Fruit fly (Drosophila melanogaster) whole organism, embryonic: ENCODE results near the gene wg.

ENCODE experiments used
- Aef1 ChIP-seq: fragments of 200-800 bp; sonication (Bioruptor generic); IDR thresholded peaks from 3 replicates; pipeline ENCODE4 v1.3.6; 2022; ENCODE audit warnings: missing biosample characterization, missing genetic modification characterization
- BEAF-32 ChIP-seq: fragments of 200-800 bp; sonication (Bioruptor generic); optimal IDR thresholded peaks from 3 replicates; lab custom pipeline; 2017; ENCODE audit warnings: missing biosample characterization, missing genetic modification characterization, mild to moderate bottlenecking, moderate library complexity, missing genetic modification reagents
- BtbVII ChIP-seq: fragments of 200-800 bp; sonication (Bioruptor generic); optimal IDR thresholded peaks from 3 replicates; lab custom pipeline; 2017; ENCODE audit warnings: missing biosample characterization, mild to moderate bottlenecking, missing genetic modification characterization
- CG10462 ChIP-seq: fragments of 200-800 bp; sonication (Bioruptor generic); optimal IDR thresholded peaks from 2 replicates; lab custom pipeline; 2016; ENCODE audit warnings: missing biosample characterization, missing genetic modification characterization
- CG10654 ChIP-seq: fragments of 200-800 bp; sonication (Bioruptor generic); optimal IDR thresholded peaks from 2 replicates; lab custom pipeline; 2016; ENCODE audit warnings: missing biosample characterization, missing genetic modification characterization
- CG11504 ChIP-seq: fragments of 200-800 bp; sonication (Bioruptor generic); optimal IDR thresholded peaks from 3 replicates; lab custom pipeline; 2019; ENCODE audit warnings: missing biosample characterization, mild to moderate bottlenecking, missing genetic modification characterization, moderate library complexity
- CG13894 ChIP-seq: fragments of 200-800 bp; sonication (Bioruptor generic); optimal IDR thresholded peaks from 3 replicates; lab custom pipeline; 2018; ENCODE audit warnings: missing biosample characterization, mild to moderate bottlenecking, missing genetic modification characterization, moderate library complexity
- CG15696 ChIP-seq: fragments of 200-800 bp; sonication (Bioruptor generic); optimal IDR thresholded peaks from 2 replicates; lab custom pipeline; 2019; ENCODE audit warnings: missing biosample characterization, mild to moderate bottlenecking, missing genetic modification characterization, moderate library complexity
- CG2889 ChIP-seq: fragments of 200-800 bp; sonication (Bioruptor generic); IDR thresholded peaks from 3 replicates; pipeline ENCODE4 v1.3.6; 2022; ENCODE audit warnings: missing biosample characterization, missing genetic modification characterization
- CG6791 ChIP-seq: fragments of 200-800 bp; sonication (Bioruptor generic); IDR thresholded peaks from 3 replicates; pipeline ENCODE4 v1.3.6; 2022; ENCODE audit warnings: missing biosample characterization, missing genetic modification characterization; ENCODE audit not compliant: partially characterized antibody
- CG7786 ChIP-seq: fragments of 200-800 bp; sonication (Bioruptor generic); optimal IDR thresholded peaks from 2 replicates; lab custom pipeline; 2016; ENCODE audit warnings: missing biosample characterization, missing genetic modification characterization
- CG7963 ChIP-seq: fragments of 200-800 bp; sonication (Bioruptor generic); IDR thresholded peaks from 3 replicates; pipeline ENCODE4 v1.3.6; 2022; ENCODE audit warnings: missing biosample characterization, missing genetic modification characterization; ENCODE audit not compliant: partially characterized antibody
- CG7987 ChIP-seq: fragments of 200-800 bp; sonication (Bioruptor generic); optimal IDR thresholded peaks from 2 replicates; lab custom pipeline; 2018; ENCODE audit warnings: missing biosample characterization, mild to moderate bottlenecking, missing genetic modification characterization, moderate library complexity
- CG9876 ChIP-seq: fragments of 200-800 bp; sonication (Bioruptor generic); optimal IDR thresholded peaks from 2 replicates; lab custom pipeline; 2016; ENCODE audit warnings: missing biosample characterization, missing genetic modification characterization
- Camta ChIP-seq: fragments of 200-800 bp; sonication (Bioruptor generic); optimal IDR thresholded peaks from 2 replicates; lab custom pipeline; 2016; ENCODE audit warnings: missing biosample characterization, missing genetic modification characterization
- Dek ChIP-seq: fragments of 200-800 bp; sonication (Bioruptor generic); optimal IDR thresholded peaks from 3 replicates; lab custom pipeline; 2019; ENCODE audit warnings: missing biosample characterization, mild to moderate bottlenecking, missing genetic modification characterization, moderate library complexity
- H2.0 ChIP-seq: fragments of 200-800 bp; sonication (Bioruptor generic); IDR thresholded peaks from 2 replicates; pipeline ENCODE4 v1.3.6; 2022; ENCODE audit warnings: missing biosample characterization, missing genetic modification characterization
- HLHmδ ChIP-seq: fragments of 200-800 bp; sonication (Bioruptor generic); optimal IDR thresholded peaks from 2 replicates; lab custom pipeline; 2018; ENCODE audit warnings: missing biosample characterization, mild to moderate bottlenecking, missing genetic modification characterization, moderate library complexity
- Hand ChIP-seq: fragments of 200-800 bp; sonication (Bioruptor generic); optimal IDR thresholded peaks from 2 replicates; lab custom pipeline; 2017; ENCODE audit warnings: mild to moderate bottlenecking, missing biosample characterization, missing genetic modification reagents, missing genetic modification characterization
- Hr78 ChIP-seq, 2 experiments: fragments of 200-800 bp in 1 of 2; fragments of >200 bp in 1 of 2; sonication (Bioruptor generic) in 1 of 2; optimal IDR thresholded peaks; 2 replicates each; lab custom pipeline; 2017 to 2019; ENCODE audit warnings: missing biosample characterization in 2 of 2, missing genetic modification characterization in 2 of 2, mild to moderate bottlenecking in 1 of 2, moderate library complexity in 1 of 2
- Max ChIP-seq: fragments of 200-800 bp; sonication (Bioruptor generic); optimal IDR thresholded peaks from 2 replicates; lab custom pipeline; 2016; ENCODE audit warnings: missing biosample characterization, mild to moderate bottlenecking, missing genetic modification characterization
- NC2β ChIP-seq: fragments of 200-800 bp; sonication (Bioruptor generic); optimal IDR thresholded peaks from 2 replicates; lab custom pipeline; 2016; ENCODE audit warnings: missing biosample characterization, missing genetic modification characterization
- Rx ChIP-seq: fragments of 200-800 bp; sonication (Bioruptor generic); IDR thresholded peaks from 2 replicates; pipeline ENCODE4 v1.3.6; 2022; ENCODE audit warnings: missing biosample characterization, missing genetic modification characterization
- Side ChIP-seq: fragments of 200-800 bp; sonication (Bioruptor generic); optimal IDR thresholded peaks from 2 replicates; lab custom pipeline; 2016; ENCODE audit warnings: missing biosample characterization, missing genetic modification characterization
- Six4 ChIP-seq: fragments of 200-800 bp; sonication (Bioruptor generic); optimal IDR thresholded peaks from 2 replicates; lab custom pipeline; 2016; ENCODE audit warnings: missing biosample characterization, missing genetic modification characterization
- TFAM ChIP-seq: fragments of 200-800 bp; sonication (Bioruptor generic); optimal IDR thresholded peaks from 2 replicates; lab custom pipeline; 2017; ENCODE audit warnings: missing biosample characterization, missing genetic modification characterization, inconsistent platforms
- ap ChIP-seq: fragments of 200-800 bp; sonication (Bioruptor generic); IDR thresholded peaks from 2 replicates; pipeline ENCODE4 v1.3.6; 2022; ENCODE audit warnings: missing biosample characterization, missing genetic modification characterization
- bbx ChIP-seq: fragments of 200-800 bp; sonication (Bioruptor generic); IDR thresholded peaks from 2 replicates; pipeline ENCODE4 v1.3.6; 2022; ENCODE audit warnings: missing biosample characterization, missing genetic modification characterization; ENCODE audit not compliant: partially characterized antibody
- cato ChIP-seq: fragments of 200-800 bp; sonication (Bioruptor generic); optimal IDR thresholded peaks from 2 replicates; lab custom pipeline; 2016; ENCODE audit warnings: missing biosample characterization, missing genetic modification characterization, borderline replicate concordance
- danr ChIP-seq: fragments of 200-800 bp; sonication (Bioruptor generic); IDR thresholded peaks from 2 replicates; pipeline ENCODE4 v1.3.6; 2022; ENCODE audit warnings: missing biosample characterization, missing genetic modification characterization
- eyg ChIP-seq: fragments of 200-800 bp; sonication (Bioruptor generic); optimal IDR thresholded peaks from 3 replicates; lab custom pipeline; 2016; ENCODE audit warnings: missing biosample characterization, missing genetic modification characterization
- gem ChIP-seq: fragments of 200-800 bp; sonication (Bioruptor generic); optimal IDR thresholded peaks from 2 replicates; lab custom pipeline; 2019; ENCODE audit warnings: missing biosample characterization, mild to moderate bottlenecking, missing genetic modification characterization, moderate library complexity
- ind ChIP-seq: fragments of 200-800 bp; sonication (Bioruptor generic); optimal IDR thresholded peaks from 3 replicates; lab custom pipeline; 2016; ENCODE audit warnings: missing biosample characterization, missing genetic modification characterization
- insv ChIP-seq, 2 experiments: fragments of 200-800 bp; sonication (Bioruptor generic); optimal IDR thresholded peaks; 3 replicates each; lab custom pipeline; 2016 to 2018; ENCODE audit warnings: missing biosample characterization in 2 of 2, missing genetic modification characterization in 2 of 2
- inv ChIP-seq: fragments of 200-800 bp; sonication (Bioruptor generic); IDR thresholded peaks from 2 replicates; pipeline ENCODE4 v1.3.6; 2022; ENCODE audit warnings: missing biosample characterization, missing genetic modification characterization; ENCODE audit not compliant: partially characterized antibody
- ken ChIP-seq: fragments of 200-800 bp; sonication (Bioruptor generic); IDR thresholded peaks from 3 replicates; pipeline ENCODE4 v1.3.6; 2022; ENCODE audit warnings: missing biosample characterization, missing genetic modification characterization
- lilli ChIP-seq: fragments of 200-800 bp; sonication (Bioruptor generic); optimal IDR thresholded peaks from 3 replicates; lab custom pipeline; 2016; ENCODE audit warnings: missing biosample characterization, missing genetic modification characterization
- lola ChIP-seq, 3 experiments: fragments of >200 bp in 2 of 3; fragments of 200-800 bp in 1 of 3; sonication (Bioruptor generic) in 1 of 3; optimal IDR thresholded peaks; 2 replicates each; lab custom pipeline; 2017 to 2019; ENCODE audit warnings: missing biosample characterization in 3 of 3, missing genetic modification characterization in 3 of 3, mild to moderate bottlenecking in 1 of 3, moderate library complexity in 1 of 3
- org-1 ChIP-seq: fragments of 200-800 bp; sonication (Bioruptor generic); optimal IDR thresholded peaks from 2 replicates; lab custom pipeline; 2017; ENCODE audit warnings: missing biosample characterization, missing genetic modification characterization
- peb ChIP-seq: fragments of 200-800 bp; sonication (Bioruptor generic); IDR thresholded peaks from 2 replicates; pipeline ENCODE4 v1.3.6; 2022; ENCODE audit warnings: missing biosample characterization, missing genetic modification characterization
- sens ChIP-seq: fragments of 200-800 bp; sonication (Bioruptor generic); peaks from one replicate; lab custom pipeline; 2016; ENCODE audit warnings: missing biosample characterization, missing genetic modification characterization
- shn ChIP-seq: fragments of 200-800 bp; sonication (Bioruptor generic); optimal IDR thresholded peaks from 3 replicates; lab custom pipeline; 2016; ENCODE audit warnings: missing biosample characterization, missing genetic modification characterization
- sr ChIP-seq: fragments of 200-800 bp; sonication (Bioruptor generic); IDR thresholded peaks from 3 replicates; pipeline ENCODE4 v1.3.6; 2022; ENCODE audit warnings: missing biosample characterization, missing genetic modification characterization
- tgo ChIP-seq: fragments of 200-800 bp; sonication (Bioruptor generic); IDR thresholded peaks from 3 replicates; pipeline ENCODE4 v1.3.6; 2022; ENCODE audit warnings: missing biosample characterization, missing genetic modification characterization
- zfh2 ChIP-seq: fragments of 200-800 bp; sonication (Bioruptor generic); optimal IDR thresholded peaks from 2 replicates; lab custom pipeline; 2016; ENCODE audit warnings: missing biosample characterization, missing genetic modification characterization

Gene wg

DNA sequence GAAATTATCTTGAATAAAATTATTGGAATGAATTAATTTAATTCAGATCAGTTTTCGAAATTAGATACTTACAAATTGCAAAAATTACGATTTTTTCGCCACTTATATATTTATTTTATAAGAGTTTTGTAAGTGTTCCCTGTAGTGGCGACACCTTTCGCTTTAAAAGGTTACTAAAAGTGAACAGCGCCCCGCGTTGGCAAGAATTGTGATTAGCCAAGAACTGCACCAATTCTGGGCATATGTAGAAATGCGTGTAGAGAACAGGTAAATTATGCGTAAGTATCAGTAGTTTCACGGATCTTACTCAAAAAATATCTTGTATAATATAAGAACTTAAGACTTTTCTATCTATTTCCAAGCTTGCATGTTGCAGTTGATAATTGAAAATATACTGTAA is 25.5 kb upstream of the wg start (continued):
- peak; percentile 54 for TF ChIP-seq Max (GFP tag; lab: Kevin White, UChicago)
- TF ChIP-seq BtbVII = no peak
- TF ChIP-seq CG10654 (GFP tag; lab: Kevin White, UChicago) = peak; percentile 37
- no peak for TF ChIP-seq Hand (GFP tag; lab: Kevin White, UChicago)
- TF ChIP-seq CG7987 = peak; percentile 41
- 0 out of 2 replicates have a peak, but pooled peaks have one; percentile 39 for TF ChIP-seq peb
- peak; percentile 70 for TF ChIP-seq gem
- peak; percentile 62 for TF ChIP-seq sens (GFP tag; lab: Kevin White, UChicago)
- no peak for TF ChIP-seq sr (GFP tag; lab: Robert Waterston, UW)
- TF ChIP-seq lola (GFP tag; optimal IDR thresholded peaks at IDR 0.05; lab: Kevin White, UChicago) = peak in 1 of 3 experiments; percentile 24
- TF ChIP-seq Camta = peak; percentile 64
- peak in 1 of 2 experiments; percentile 28 for TF ChIP-seq insv (GFP tag; optimal IDR thresholded peaks at IDR 0.05; lab: Kevin White, UChicago)
- no peak for TF ChIP-seq org-1 (GFP tag; lab: Kevin White, UChicago)
- TF ChIP-seq ken (GFP tag; lab: Robert Waterston, UW) = peak; percentile 63
- peak; percentile 52 for TF ChIP-seq Dek (tag; lab: Kevin White, UChicago)
- peak; percentile 25 for TF ChIP-seq CG10462 (GFP tag; lab: Kevin White, UChicago)
- TF ChIP-seq Side = peak; percentile 25
- TF ChIP-seq Six4 (GFP tag; lab: Kevin White, UChicago) = peak; percentile 16
- peak; percentile 82 for TF ChIP-seq CG15696 (tag; lab: Kevin White, UChicago)
- TF ChIP-seq CG11504 (tag; lab: Kevin White, UChicago) = peak; percentile 86
- peak; percentile 32 for TF ChIP-seq NC2β (GFP tag; lab: Kevin White, UChicago)
- TF ChIP-seq zfh2 = peak; percentile 18
- TF ChIP-seq cato (GFP tag; lab: Kevin White, UChicago) = peak; percentile 51
- peak; percentile 33; the same call in 1 of the 2 replicates for TF ChIP-seq inv (GFP tag; lab: Robert Waterston, UW)
- TF ChIP-seq lilli (GFP tag; lab: Kevin White, UChicago) = peak; percentile 52
- TF ChIP-seq eyg (GFP tag; lab: Kevin White, UChicago) = no peak
- peak; percentile 55; the same call in 1 of the 3 replicates for TF ChIP-seq CG6791 (GFP tag; lab: Robert Waterston, UW)
- TF ChIP-seq bbx (GFP tag; lab: Robert Waterston, UW) = peak; percentile 31; the same call in 1 of the 2 replicates
- no peak for TF ChIP-seq HLHmδ (GFP tag; lab: Kevin White, UChicago)
- no peak for TF ChIP-seq CG2889
- peak; percentile 50 for TF ChIP-seq ind (GFP tag; lab: Kevin White, UChicago)
- TF ChIP-seq CG7786 (GFP tag; lab: Kevin White, UChicago) = peak; percentile 37
- TF ChIP-seq BEAF-32 = peak; percentile 2
- TF ChIP-seq shn = peak; percentile 9
- TF ChIP-seq Rx = peak; percentile 43; the same call in 1 of the 2 replicates
- TF ChIP-seq Hr78 (GFP tag; optimal IDR thresholded peaks at IDR 0.05; lab: Kevin White, UChicago) = no peak
- TF ChIP-seq Aef1 = peak; percentile 69
- no peak for TF ChIP-seq CG7963
- peak; percentile 63 for TF ChIP-seq CG9876 (GFP tag; lab: Kevin White, UChicago)
- TF ChIP-seq ap (GFP tag; lab: Robert Waterston, UW) = no peak
- TF ChIP-seq H2.0 = peak; percentile 46; the same call in 1 of the 2 replicates
- 0 out of 2 replicates have a peak, but pooled peaks have one; percentile 22 for TF ChIP-seq danr (GFP tag; lab: Robert Waterston, UW)
- TF ChIP-seq tgo (GFP tag; lab: Robert Waterston, UW) = peak; percentile 57
- peak; percentile 27 for TF ChIP-seq CG13894 (tag; lab: Kevin White, UChicago)
- TF ChIP-seq TFAM (GFP tag; lab: Kevin White, UChicago) = no peak
